Worm (Caenorhabditis elegans) whole organism, L4/young adult: ENCODE measurements around the gene his-61.

Experiments
- W03F9.2 ChIP-seq: fragments of 150-350 bp; optimal IDR thresholded peaks from 2 replicates; lab custom pipeline; 2014; ENCODE audit warnings: missing biosample characterization, missing genetic modification characterization
- dao-5 ChIP-seq: sonication (generic microtip); optimal IDR thresholded peaks from 2 replicates; lab custom pipeline; 2016; ENCODE audit warnings: missing genotype, missing genetic modification characterization, moderate library complexity, missing compliant biosample characterization
- him-1 ChIP-seq: sonication (generic microtip); optimal IDR thresholded peaks from 2 replicates; lab custom pipeline; 2016; ENCODE audit warnings: missing genotype, missing genetic modification reagents, missing genetic modification characterization, missing compliant biosample characterization

DNA sequence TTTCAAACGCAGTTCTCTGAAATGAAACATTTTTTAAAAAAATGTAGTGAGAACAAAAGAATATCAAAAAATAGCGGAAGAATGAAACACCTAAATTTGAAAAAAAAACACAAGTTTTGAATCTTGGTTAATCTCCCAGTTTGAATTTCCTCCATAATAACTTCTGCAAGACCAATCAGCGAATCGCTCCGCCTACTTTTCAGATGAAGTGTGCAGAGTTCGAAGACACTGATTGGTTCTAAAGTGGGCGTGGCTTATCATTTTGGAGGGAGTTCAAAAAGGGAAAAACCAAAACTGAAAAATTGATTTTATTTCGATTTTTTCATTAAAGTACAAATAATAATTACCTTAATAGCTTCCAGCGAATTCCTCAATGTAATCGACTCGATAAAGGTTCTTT is 24.8 kb upstream of the his-61 start:
- no peak for TF ChIP-seq dao-5 (tag; lab: Kevin White, UChicago)
- no peak for TF ChIP-seq him-1
- no peak for TF ChIP-seq W03F9.2 (tag; lab: Kevin White, UChicago)
